Worm (Caenorhabditis elegans) whole organism, late embryonic: ENCODE results near the gene xrn-2.
A peak's percentile ranks its signal among the peaks of the same experiment; 100 is the strongest.

ENCODE experiments used
- C38D4.7 ChIP-seq: fragments of 200-800 bp; sonication (Bioruptor generic); optimal IDR thresholded peaks from 2 replicates; lab custom pipeline; 2018; ENCODE audit warnings: mild to moderate bottlenecking, missing genetic modification characterization, moderate library complexity, missing compliant biosample characterization
- K09A11.1 ChIP-seq: sonication (generic microtip); optimal IDR thresholded peaks from 2 replicates; lab custom pipeline; 2017; ENCODE audit warnings: antibody characterized with exemption, mild to moderate bottlenecking, missing genetic modification characterization, missing compliant biosample characterization; ENCODE audit not compliant: insufficient read depth
- T23F11.4 ChIP-seq: fragments of 200-800 bp; sonication (Bioruptor generic); optimal IDR thresholded peaks from 2 replicates; lab custom pipeline; 2018; ENCODE audit warnings: mild to moderate bottlenecking, missing genetic modification characterization, missing compliant biosample characterization
- Y22D7AL.16 ChIP-seq: sonication (generic microtip); optimal IDR thresholded peaks from 2 replicates; lab custom pipeline; 2016; ENCODE audit warnings: missing genetic modification characterization, missing compliant biosample characterization
- ceh-14 ChIP-seq: sonication (generic microtip); optimal IDR thresholded peaks from 2 replicates; lab custom pipeline; 2016; ENCODE audit warnings: missing genotype, missing genetic modification characterization, missing compliant biosample characterization
- ceh-30 ChIP-seq: fragments of 150-350 bp; optimal IDR thresholded peaks from 2 replicates; lab custom pipeline; 2014; ENCODE audit warnings: missing biosample characterization, missing genetic modification characterization
- ceh-31 ChIP-seq: sonication (generic microtip); optimal IDR thresholded peaks from 2 replicates; lab custom pipeline; 2016; ENCODE audit warnings: missing genetic modification characterization, missing compliant biosample characterization
- che-1 ChIP-seq: sonication (generic microtip); optimal IDR thresholded peaks from 2 replicates; lab custom pipeline; 2016; ENCODE audit warnings: mild to moderate bottlenecking, missing genetic modification characterization, missing compliant biosample characterization
- dmd-4 ChIP-seq: sonication (generic microtip); optimal IDR thresholded peaks from 2 replicates; lab custom pipeline; 2016; ENCODE audit warnings: borderline replicate concordance, missing genetic modification characterization, missing compliant biosample characterization
- dve-1 ChIP-seq: sonication (generic microtip); optimal IDR thresholded peaks from 2 replicates; lab custom pipeline; 2017; ENCODE audit warnings: antibody characterized with exemption, mild to moderate bottlenecking, missing genetic modification characterization, missing compliant biosample characterization
- elt-2 ChIP-seq: sonication (generic microtip); optimal IDR thresholded peaks from 2 replicates; lab custom pipeline; 2016; ENCODE audit warnings: missing genetic modification reagents, missing genetic modification characterization, missing compliant biosample characterization
- elt-4 ChIP-seq: sonication (generic microtip); optimal IDR thresholded peaks from 2 replicates; lab custom pipeline; 2016; ENCODE audit warnings: missing genetic modification characterization, missing compliant biosample characterization
- ets-4 ChIP-seq: sonication (generic microtip); optimal IDR thresholded peaks from 2 replicates; lab custom pipeline; 2016; ENCODE audit warnings: missing genetic modification characterization, missing compliant biosample characterization
- fax-1 ChIP-seq: sonication (generic microtip); optimal IDR thresholded peaks from 2 replicates; lab custom pipeline; 2016; ENCODE audit warnings: missing genotype, missing genetic modification characterization, missing compliant biosample characterization
- fkh-10 ChIP-seq: fragments of 150-350 bp; optimal IDR thresholded peaks from 2 replicates; lab custom pipeline; 2014; ENCODE audit warnings: missing biosample characterization, missing genetic modification reagents, missing genetic modification characterization
- fkh-6 ChIP-seq: sonication (generic microtip); optimal IDR thresholded peaks from 2 replicates; lab custom pipeline; 2016; ENCODE audit warnings: missing genetic modification characterization, missing compliant biosample characterization
- hlh-15 ChIP-seq: sonication (generic microtip); optimal IDR thresholded peaks from 2 replicates; lab custom pipeline; 2016; ENCODE audit warnings: missing genetic modification characterization, missing compliant biosample characterization
- hlh-30 ChIP-seq: sonication (generic microtip); optimal IDR thresholded peaks from 2 replicates; lab custom pipeline; 2017; ENCODE audit warnings: antibody characterized with exemption, missing genetic modification characterization, missing compliant biosample characterization; ENCODE audit not compliant: insufficient read depth
- hlh-6 ChIP-seq: sonication (generic microtip); optimal IDR thresholded peaks from 2 replicates; lab custom pipeline; 2016; ENCODE audit warnings: missing genotype, missing genetic modification characterization, missing compliant biosample characterization
- hlh-8 ChIP-seq: sonication (generic microtip); optimal IDR thresholded peaks from 2 replicates; lab custom pipeline; 2016; ENCODE audit warnings: missing genotype, missing genetic modification characterization, missing compliant biosample characterization
- lin-11 ChIP-seq: fragments of 200-800 bp; sonication (Bioruptor generic); optimal IDR thresholded peaks from 2 replicates; lab custom pipeline; 2018; ENCODE audit warnings: mild to moderate bottlenecking, missing genetic modification characterization, missing compliant biosample characterization
- mec-3 ChIP-seq: sonication (generic microtip); optimal IDR thresholded peaks from 2 replicates; lab custom pipeline; 2016; ENCODE audit warnings: borderline replicate concordance, missing genetic modification characterization, missing compliant biosample characterization
- nhr-11 ChIP-seq: fragments of 150-350 bp; optimal IDR thresholded peaks from 2 replicates; lab custom pipeline; 2014; ENCODE audit warnings: missing biosample characterization, missing genetic modification characterization
- nhr-232 ChIP-seq: sonication (generic microtip); optimal IDR thresholded peaks from 2 replicates; lab custom pipeline; 2016; ENCODE audit warnings: missing genetic modification characterization, missing compliant biosample characterization
- odd-2 ChIP-seq: sonication (generic microtip); optimal IDR thresholded peaks from 2 replicates; lab custom pipeline; 2017; ENCODE audit warnings: antibody characterized with exemption, mild to moderate bottlenecking, missing genetic modification characterization, missing compliant biosample characterization
- pha-4 ChIP-seq: fragments of 150-350 bp; optimal IDR thresholded peaks from 2 replicates; lab custom pipeline; 2018; ENCODE audit warnings: missing biosample characterization, missing genetic modification reagents, missing genetic modification characterization
- pqm-1 ChIP-seq: sonication (generic microtip); optimal IDR thresholded peaks from 2 replicates; lab custom pipeline; 2016; ENCODE audit warnings: missing genetic modification characterization, missing compliant biosample characterization
- ref-2 ChIP-seq: sonication (generic microtip); optimal IDR thresholded peaks from 2 replicates; lab custom pipeline; 2016; ENCODE audit warnings: missing genetic modification characterization, missing compliant biosample characterization
- sox-2 ChIP-seq: fragments of 200-800 bp; sonication (Bioruptor generic); IDR thresholded peaks from 2 replicates; pipeline ENCODE4 v1.3.6; 2022; ENCODE audit warnings: missing genetic modification reagents, missing genetic modification characterization, missing compliant biosample characterization
- tbx-2 ChIP-seq: sonication (generic microtip); optimal IDR thresholded peaks from 2 replicates; lab custom pipeline; 2016; ENCODE audit warnings: missing genetic modification characterization, missing compliant biosample characterization
- ttx-3 ChIP-seq: sonication (generic microtip); optimal IDR thresholded peaks from 2 replicates; lab custom pipeline; 2016; ENCODE audit warnings: missing genetic modification reagents, missing genetic modification characterization, missing compliant biosample characterization
- unc-3 ChIP-seq, 2 experiments: fragments of 200-800 bp in 1 of 2; sonication (Bioruptor generic) in 1 of 2; sonication (generic microtip) in 1 of 2; conservative IDR thresholded peaks in 1 of 2; optimal IDR thresholded peaks in 1 of 2; 2 replicates each; pipeline versions ENCODE4 v1.3.6 to Lab custom; 2016 to 2022; ENCODE audit warnings: missing compliant biosample characterization in 2 of 2, missing genetic modification characterization in 2 of 2, missing genetic modification reagents in 1 of 2
- zip-5 ChIP-seq: sonication (generic microtip); optimal IDR thresholded peaks from 2 replicates; lab custom pipeline; 2016; ENCODE audit warnings: missing genetic modification characterization, missing compliant biosample characterization
- ztf-16 ChIP-seq: sonication (generic microtip); optimal IDR thresholded peaks from 2 replicates; lab custom pipeline; 2017; ENCODE audit warnings: missing genetic modification characterization, missing compliant biosample characterization

xrn-2 gene

DNA sequence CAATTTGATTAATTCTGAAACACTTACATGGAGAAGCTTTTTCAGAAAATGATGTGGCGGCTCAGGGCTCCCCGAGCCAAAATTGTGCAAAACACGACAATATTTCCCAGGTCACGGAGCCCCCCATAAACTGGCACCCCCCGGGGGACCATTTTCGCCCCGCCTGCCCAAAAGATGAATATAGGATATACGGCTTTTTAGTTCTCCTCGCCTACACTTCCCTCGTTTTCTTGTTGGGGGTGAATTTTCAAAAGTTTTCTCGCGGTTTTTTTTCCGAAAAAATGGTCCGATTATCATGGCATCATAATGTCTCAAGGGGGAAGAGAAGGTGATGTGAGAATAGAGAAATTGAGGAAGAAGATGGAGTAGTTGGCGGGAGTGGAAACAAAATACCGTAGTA is 33.5 kb upstream of the xrn-2 start, which contains the start of gene K09E4.4:
TSS of gene K09E4.4 (minus strand) at position 101 of the 400 bp plus-strand sequence.
- no peak for TF ChIP-seq ceh-14 (tag; lab: Kevin White, UChicago)
- TF ChIP-seq ztf-16 (tag; lab: Kevin White, UChicago): no peak
- TF ChIP-seq nhr-11 (tag; lab: Kevin White, UChicago): no peak
- TF ChIP-seq hlh-15 (tag; lab: Kevin White, UChicago): no peak
- no peak for TF ChIP-seq fkh-10 (GFP tag; lab: Kevin White, UChicago)
- no peak for TF ChIP-seq ceh-30 (tag; lab: Kevin White, UChicago)
- TF ChIP-seq ceh-31 (tag; lab: Kevin White, UChicago): no peak

DNA sequence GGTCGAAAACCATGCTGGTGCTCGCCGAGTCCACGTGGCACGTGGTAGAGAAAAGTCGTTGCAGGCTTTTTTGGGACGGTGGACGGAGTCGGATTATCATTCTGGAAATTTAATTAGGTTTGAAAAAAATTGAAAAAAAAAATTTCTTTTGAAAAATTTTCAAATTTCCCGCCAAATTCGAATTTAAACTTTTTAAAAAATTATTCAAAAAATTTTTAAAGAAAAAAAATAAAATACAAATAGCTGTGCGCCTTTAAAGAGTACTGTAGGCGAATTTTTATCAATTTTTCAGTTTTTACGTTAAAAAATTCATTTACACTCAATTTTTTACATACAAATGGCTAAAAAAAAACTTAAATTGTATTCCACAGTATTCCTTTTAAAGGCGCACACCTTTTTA is 28.7 kb upstream of the xrn-2 start, which contains the start of gene K09E4.3:
TSS of gene K09E4.3 (minus strand) at position 101 of the 400 bp plus-strand sequence.
- TF ChIP-seq dmd-4 (tag; lab: Kevin White, UChicago): no peak
- no peak for TF ChIP-seq fkh-6 (tag; lab: Kevin White, UChicago)
- no peak for TF ChIP-seq hlh-8
- no peak for TF ChIP-seq K09A11.1 (tag; lab: Kevin White, UChicago)
- TF ChIP-seq ttx-3 (tag; lab: Kevin White, UChicago): no peak

DNA sequence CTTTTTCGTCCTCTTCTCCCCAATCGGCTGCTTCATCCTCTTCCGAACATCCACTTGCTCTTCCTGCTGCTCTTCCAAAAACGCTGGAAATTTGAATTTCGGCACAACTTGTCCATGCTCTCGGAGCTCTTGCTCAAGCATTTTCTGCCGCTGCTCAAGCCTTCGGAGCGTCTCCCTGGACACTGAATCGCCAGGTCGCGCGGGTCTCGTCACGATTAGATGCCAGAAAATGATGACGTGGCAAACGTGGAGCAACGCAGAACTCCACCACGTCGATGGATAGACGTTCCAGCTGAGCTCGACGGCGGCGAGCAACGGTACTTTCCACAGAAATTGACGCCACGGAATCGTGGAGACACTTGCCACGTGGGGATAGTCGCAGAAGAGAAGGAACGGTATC is 26.4 kb upstream of the xrn-2 start:
- TF ChIP-seq elt-4 (tag; lab: Kevin White, UChicago) (peak; percentile 73), che-1 (tag; lab: Kevin White, UChicago) (no peak)

DNA sequence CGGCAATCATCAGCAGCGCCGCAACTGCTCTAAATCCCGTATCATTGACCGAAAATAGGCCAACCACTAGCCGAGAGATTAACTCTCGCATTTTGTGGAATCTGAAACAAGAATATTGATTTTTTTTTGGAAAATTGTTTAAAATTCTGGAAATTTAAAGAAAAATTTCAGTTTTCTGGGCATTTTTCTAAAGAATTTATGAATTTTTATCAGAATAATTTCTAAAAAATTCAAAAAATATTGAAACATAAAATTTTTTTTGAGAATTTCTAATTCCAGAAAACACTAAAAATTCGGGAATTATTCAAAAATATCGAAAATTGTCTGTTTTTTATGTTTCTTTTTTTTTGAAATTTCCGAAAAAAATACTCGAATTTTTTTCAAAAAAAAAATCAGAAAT is 22.8 kb upstream of the xrn-2 start, which contains the start of gene algn-3:
TSS of gene algn-3 (minus strand) at position 101 of the 400 bp plus-strand sequence.
- TF ChIP-seq tbx-2: no peak
- TF ChIP-seq, all 69 proteins: peak for 0

DNA sequence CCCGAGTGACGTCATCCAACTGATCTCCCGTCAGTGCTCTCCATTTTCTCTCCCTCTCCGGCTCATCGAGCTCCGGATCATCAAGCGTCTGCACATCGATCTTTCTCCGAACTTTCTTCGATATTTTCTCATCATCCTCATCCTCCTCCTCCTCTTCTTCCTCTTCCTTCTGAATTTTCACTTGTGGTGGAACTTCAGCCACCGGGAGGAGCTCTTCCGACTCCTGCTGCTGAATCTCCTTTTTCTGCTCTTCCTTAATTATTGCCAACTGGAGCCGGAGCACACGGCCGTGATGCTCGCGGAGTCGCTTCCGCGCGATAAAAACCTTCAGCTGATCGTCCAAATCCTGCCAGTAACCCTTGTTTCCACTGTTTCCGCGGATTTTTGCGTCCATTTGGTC is 19.3 kb upstream of the xrn-2 start:
- TF ChIP-seq hlh-30 (tag; lab: Kevin White, UChicago): no peak
- no peak for TF ChIP-seq nhr-232 (tag; lab: Kevin White, UChicago)
- TF ChIP-seq pqm-1 (tag; lab: Kevin White, UChicago): no peak
- TF ChIP-seq ttx-3 (tag; lab: Kevin White, UChicago): no peak
- TF ChIP-seq elt-2: no peak
- no peak for TF ChIP-seq Y22D7AL.16 (tag; lab: Kevin White, UChicago)
- TF ChIP-seq zip-5 (tag; lab: Kevin White, UChicago): no peak
- TF ChIP-seq ets-4 (tag; lab: Kevin White, UChicago): no peak
- TF ChIP-seq fkh-6 (tag; lab: Kevin White, UChicago): no peak
- no peak for TF ChIP-seq T23F11.4

DNA sequence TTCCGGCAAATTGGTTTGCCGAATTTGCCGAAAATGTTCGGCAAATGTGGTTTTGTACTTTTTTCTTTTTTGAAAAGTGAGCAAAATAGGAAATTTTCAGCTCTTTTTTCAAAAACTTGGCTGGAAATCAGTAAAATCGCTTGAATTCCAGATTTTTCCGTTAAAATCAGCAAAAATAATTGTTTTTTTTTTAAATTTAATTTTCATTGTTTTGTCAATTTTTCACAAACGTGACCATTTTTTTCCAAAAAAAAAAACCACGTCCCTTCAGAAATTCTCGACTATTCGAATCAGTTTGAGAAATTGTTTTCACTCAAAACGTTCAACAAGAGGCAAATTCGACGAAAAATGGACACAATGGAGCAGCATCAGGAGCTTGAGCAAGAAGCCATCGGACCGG is 18.0 kb upstream of the xrn-2 start, which contains the start of gene K09E4.1:
TSS of gene K09E4.1 (plus strand) at position 301 of the 400 bp plus-strand sequence.
- TF ChIP-seq Y22D7AL.16 (tag; lab: Kevin White, UChicago) (no peak), dve-1 (tag; lab: Kevin White, UChicago) (no peak), hlh-6 (tag; lab: Kevin White, UChicago) (no peak), pha-4 (tag; lab: Kevin White, UChicago) (no peak), hlh-30 (tag; lab: Kevin White, UChicago) (no peak), fax-1 (tag; lab: Kevin White, UChicago) (no peak), lin-11 (tag; lab: Kevin White, UChicago) (no peak), ref-2 (no peak), nhr-11 (tag; lab: Kevin White, UChicago) (no peak), sox-2 (GFP tag; lab: Robert Waterston, UW) (no peak), mec-3 (tag; lab: Kevin White, UChicago) (no peak), fkh-6 (tag; lab: Kevin White, UChicago) (no peak), unc-3 (GFP tag; conservative IDR thresholded peaks at IDR 0.05; lab: Robert Waterston, UW) (no peak), unc-3 (tag; optimal IDR thresholded peaks at IDR 0.05; lab: Kevin White, UChicago) (no peak), ets-4 (tag; lab: Kevin White, UChicago) (no peak), odd-2 (tag; lab: Kevin White, UChicago) (no peak), C38D4.7 (no peak)
- TF ChIP-seq, all 69 proteins: peak for 0
